ENCODE assay signal across 5 fruit fly cellular contexts in genomic region chrX:7097071-7097858, dm6.
TF ChIP-seq lines count a peak whose summit lies in the region.

No protein-coding gene starts in this region.

- TF ChIP-seq CTCF in whole organism, embryonic (GFP tag; optimal IDR thresholded peaks at IDR 0.05; lab: Kevin White, UChicago), result no peak

TF ChIP-seq in whole organism, adult, 20 proteins besides CTCF, POLR2A, EP300 and RAD21:
- TF ChIP-seq ovo (GFP tag; optimal IDR thresholded peaks at IDR 0.05; lab: Kevin White, UChicago) (peak; percentile 52), cic (GFP tag; optimal IDR thresholded peaks at IDR 0.05; lab: Kevin White, UChicago) (peak; percentile 25), toe (GFP tag; optimal IDR thresholded peaks at IDR 0.05; lab: Kevin White, UChicago) (no peak), pad (GFP tag; optimal IDR thresholded peaks at IDR 0.05; lab: Kevin White, UChicago) (no peak), cnc (optimal IDR thresholded peaks at IDR 0.05; lab: Kevin White, UChicago) (no peak), tj (GFP tag; optimal IDR thresholded peaks at IDR 0.05; lab: Kevin White, UChicago) (peak; percentile 50)

TF ChIP-seq in whole organism, embryonic, 481 proteins besides CTCF, POLR2A, EP300 and RAD21 (continues in another document):
- TF ChIP-seq p53 (GFP tag; optimal IDR thresholded peaks at IDR 0.05; lab: Kevin White, UChicago) (no peak), rib (GFP tag; IDR thresholded peaks at IDR 0.05; lab: Robert Waterston, UW) (peak; percentile 42; the same call in 1 of the 2 replicates), ci (GFP tag; IDR thresholded peaks at IDR 0.05; lab: Robert Waterston, UW) (peak; percentile 50; the same call in 2 of the 3 replicates), nerfin-1 (tag; optimal IDR thresholded peaks at IDR 0.05; lab: Kevin White, UChicago) (peak; percentile 26), CG6175 (GFP tag; IDR thresholded peaks at IDR 0.05; lab: Robert Waterston, UW) (0 out of 3 replicates have a peak, but pooled peaks have one; percentile 31), dan (GFP tag; IDR thresholded peaks at IDR 0.05; lab: Robert Waterston, UW) (no peak), Camta (GFP tag; optimal IDR thresholded peaks at IDR 0.05; lab: Kevin White, UChicago) (no peak), Trl (optimal IDR thresholded peaks at IDR 0.05; lab: Kevin White, UChicago) (peak; percentile 76 to 88), Trl (GFP tag; optimal IDR thresholded peaks at IDR 0.05; lab: Kevin White, UChicago) (no peak), CG14860 (GFP tag; IDR thresholded peaks at IDR 0.05; lab: Robert Waterston, UW; ENCODE audit: partially characterized antibody) (no peak), zf30C (GFP tag; optimal IDR thresholded peaks at IDR 0.05; lab: Kevin White, UChicago) (peak; percentile 7), sd (tag; optimal IDR thresholded peaks at IDR 0.05; lab: Kevin White, UChicago) (peak; percentile 54), CG8765 (GFP tag; IDR thresholded peaks at IDR 0.05; lab: Robert Waterston, UW) (no peak), CG4617 (GFP tag; optimal IDR thresholded peaks at IDR 0.05; lab: Kevin White, UChicago; ENCODE audit: borderline replicate concordance) (peak; percentile 16), nom (GFP tag; optimal IDR thresholded peaks at IDR 0.05; lab: Kevin White, UChicago) (peak; percentile 61), HLH3B (GFP tag; IDR thresholded peaks at IDR 0.05; lab: Robert Waterston, UW) (no peak), Vsx1 (GFP tag; optimal IDR thresholded peaks at IDR 0.05; lab: Kevin White, UChicago) (no peak), CG15011 (GFP tag; optimal IDR thresholded peaks at IDR 0.05; lab: Kevin White, UChicago) (no peak), H15 (GFP tag; IDR thresholded peaks at IDR 0.05; lab: Robert Waterston, UW) (no peak), Gsc (GFP tag; IDR thresholded peaks at IDR 0.05; lab: Robert Waterston, UW) (no peak), CG3995 (GFP tag; optimal IDR thresholded peaks at IDR 0.05; lab: Kevin White, UChicago) (no peak)

TF ChIP-seq in whole organism, prepupa, 60 proteins besides CTCF, POLR2A, EP300 and RAD21 (continues in another document):
- TF ChIP-seq salr (GFP tag; optimal IDR thresholded peaks at IDR 0.05; lab: Kevin White, UChicago) (peak in 1 of 2 experiments; percentile 57), CG10669 (GFP tag; optimal IDR thresholded peaks at IDR 0.05; lab: Kevin White, UChicago) (peak; percentile 9), Ets21C (GFP tag; optimal IDR thresholded peaks at IDR 0.05; lab: Kevin White, UChicago) (no peak), cyc (GFP tag; optimal IDR thresholded peaks at IDR 0.05; lab: Kevin White, UChicago) (no peak), eg (GFP tag; IDR thresholded peaks at IDR 0.05; lab: Robert Waterston, UW) (peak; percentile 67; the same call in 2 of the 3 replicates), CG6808 (GFP tag; optimal IDR thresholded peaks at IDR 0.05; lab: Kevin White, UChicago) (peak; percentile 66), Lpt (GFP tag; optimal IDR thresholded peaks at IDR 0.05; lab: Kevin White, UChicago) (peak; percentile 52), Ets96B (tag; optimal IDR thresholded peaks at IDR 0.05; lab: Kevin White, UChicago) (peak; percentile 45), CG16779 (tag; optimal IDR thresholded peaks at IDR 0.05; lab: Kevin White, UChicago) (no peak), CG6163 (GFP tag; IDR thresholded peaks at IDR 0.05; lab: Robert Waterston, UW) (peak; percentile 12; the same call in 2 of the 3 replicates), CG3032 (tag; optimal IDR thresholded peaks at IDR 0.05; lab: Kevin White, UChicago) (peak; percentile 14), CG10631 (GFP tag; optimal IDR thresholded peaks at IDR 0.05; lab: Kevin White, UChicago) (no peak), Eip93F (GFP tag; optimal IDR thresholded peaks at IDR 0.05; lab: Kevin White, UChicago) (peak; percentile 54), CG32006 (GFP tag; optimal IDR thresholded peaks at IDR 0.05; lab: Kevin White, UChicago) (peak; percentile 44), fd59A (GFP tag; optimal IDR thresholded peaks at IDR 0.05; lab: Kevin White, UChicago) (no peak), Gug (GFP tag; IDR thresholded peaks at IDR 0.05; lab: Robert Waterston, UW) (no peak), Sox102F (GFP tag; optimal IDR thresholded peaks at IDR 0.05; lab: Kevin White, UChicago) (no peak), CG15336 (GFP tag; IDR thresholded peaks at IDR 0.05; lab: Robert Waterston, UW) (0 out of 2 replicates have a peak, but pooled peaks have one; percentile 43), vri (GFP tag; optimal IDR thresholded peaks at IDR 0.05; lab: Kevin White, UChicago) (no peak), fkh (GFP tag; optimal IDR thresholded peaks at IDR 0.05; lab: Kevin White, UChicago) (no peak), Eip75B (GFP tag; optimal IDR thresholded peaks at IDR 0.05; lab: Kevin White, UChicago) (no peak), acj6 (GFP tag; optimal IDR thresholded peaks at IDR 0.05; lab: Kevin White, UChicago) (no peak)

TF ChIP-seq in whole organism, pupa, 21 proteins besides CTCF, POLR2A, EP300 and RAD21:
- TF ChIP-seq CG13204 (GFP tag; optimal IDR thresholded peaks at IDR 0.05; lab: Kevin White, UChicago) (peak; percentile 24), EcR (GFP tag; optimal IDR thresholded peaks at IDR 0.05; lab: Kevin White, UChicago) (no peak), D1 (tag; optimal IDR thresholded peaks at IDR 0.05; lab: Kevin White, UChicago) (no peak), Ets98B (GFP tag; IDR thresholded peaks at IDR 0.05; lab: Robert Waterston, UW) (peak; percentile 8; the same call in 1 of the 2 replicates), CG17806 (tag; optimal IDR thresholded peaks at IDR 0.05; lab: Kevin White, UChicago) (peak; percentile 6), CG34367 (tag; optimal IDR thresholded peaks at IDR 0.05; lab: Kevin White, UChicago) (peak; percentile 49), CG9948 (tag; optimal IDR thresholded peaks at IDR 0.05; lab: Kevin White, UChicago) (peak; percentile 19), CG14655 (GFP tag; optimal IDR thresholded peaks at IDR 0.05; lab: Kevin White, UChicago) (peak; percentile 63), CG8159 (tag; optimal IDR thresholded peaks at IDR 0.05; lab: Kevin White, UChicago) (peak; percentile 48), CG12605 (GFP tag; IDR thresholded peaks at IDR 0.05; lab: Robert Waterston, UW) (peak; percentile 69), fd96Ca (GFP tag; IDR thresholded peaks at IDR 0.05; lab: Robert Waterston, UW) (peak; percentile 57), Pif1A (GFP tag; optimal IDR thresholded peaks at IDR 0.05; lab: Kevin White, UChicago) (peak; percentile 36), Snoo (tag; optimal IDR thresholded peaks at IDR 0.05; lab: Kevin White, UChicago) (no peak), rn (GFP tag; IDR thresholded peaks at IDR 0.05; lab: Robert Waterston, UW) (no peak; the same call in 1 of the 2 replicates), Pif1B (GFP tag; optimal IDR thresholded peaks at IDR 0.05; lab: Kevin White, UChicago) (peak; percentile 24), CG4496 (GFP tag; IDR thresholded peaks at IDR 0.05; lab: Robert Waterston, UW) (peak; percentile 75; the same call in 2 of the 3 replicates), CG8301 (tag; optimal IDR thresholded peaks at IDR 0.05; lab: Kevin White, UChicago) (peak; percentile 24), gl (tag; optimal IDR thresholded peaks at IDR 0.05; lab: Kevin White, UChicago) (peak; percentile 30), CG10348 (GFP tag; IDR thresholded peaks at IDR 0.05; lab: Robert Waterston, UW) (no peak), CG32121 (GFP tag; IDR thresholded peaks at IDR 0.05; lab: Robert Waterston, UW) (peak; percentile 9; the same call in 1 of the 2 replicates), CG15710 (tag; optimal IDR thresholded peaks at IDR 0.05; lab: Kevin White, UChicago) (peak; percentile 22)

TF ChIP-seq in whole organism, wandering third instar larva, 38 proteins besides CTCF, POLR2A, EP300 and RAD21:
- TF ChIP-seq foxo (GFP tag; optimal IDR thresholded peaks at IDR 0.05; lab: Kevin White, UChicago) (no peak), ey (GFP tag; optimal IDR thresholded peaks at IDR 0.05; lab: Kevin White, UChicago) (no peak), N (GFP tag; optimal IDR thresholded peaks at IDR 0.05; lab: Kevin White, UChicago) (no peak), Hnf4 (GFP tag; optimal IDR thresholded peaks at IDR 0.05; lab: Kevin White, UChicago) (no peak), sage (GFP tag; optimal IDR thresholded peaks at IDR 0.05; lab: Kevin White, UChicago) (peak; percentile 32), Myc (optimal IDR thresholded peaks at IDR 0.05; lab: Kevin White, UChicago) (no peak), Hr78 (GFP tag; optimal IDR thresholded peaks at IDR 0.05; lab: Kevin White, UChicago) (no peak), CG9705 (GFP tag; optimal IDR thresholded peaks at IDR 0.05; lab: Kevin White, UChicago) (no peak), br (GFP tag; optimal IDR thresholded peaks at IDR 0.05; lab: Kevin White, UChicago) (no peak), h (GFP tag; optimal IDR thresholded peaks at IDR 0.05; lab: Kevin White, UChicago) (no peak), Dfd (GFP tag; optimal IDR thresholded peaks at IDR 0.05; lab: Kevin White, UChicago) (no peak), Hr83 (GFP tag; optimal IDR thresholded peaks at IDR 0.05; lab: Kevin White, UChicago; ENCODE audit: poor library complexity, severe bottlenecking) (peak; percentile 28), rgr (GFP tag; optimal IDR thresholded peaks at IDR 0.05; lab: Kevin White, UChicago) (no peak), dl (GFP tag; optimal IDR thresholded peaks at IDR 0.05; lab: Kevin White, UChicago; ENCODE audit: insufficient read depth in 1 of 2, partially characterized antibody in 2 of 2) (peak in 1 of 2 experiments; percentile 46), dmrt93B (GFP tag; optimal IDR thresholded peaks at IDR 0.05; lab: Kevin White, UChicago) (no peak), GATAd (GFP tag; optimal IDR thresholded peaks at IDR 0.05; lab: Kevin White, UChicago) (no peak), Dif (GFP tag; optimal IDR thresholded peaks at IDR 0.05; lab: Kevin White, UChicago; ENCODE audit: partially characterized antibody) (peak; percentile 21), usp (GFP tag; optimal IDR thresholded peaks at IDR 0.05; lab: Kevin White, UChicago) (no peak), brk (GFP tag; optimal IDR thresholded peaks at IDR 0.05; lab: Kevin White, UChicago) (peak; percentile 44), Vsx2 (GFP tag; optimal IDR thresholded peaks at IDR 0.05; lab: Kevin White, UChicago; ENCODE audit: partially characterized antibody) (no peak), Abd-B (GFP tag; optimal IDR thresholded peaks at IDR 0.05; lab: Kevin White, UChicago) (no peak), sv (GFP tag; optimal IDR thresholded peaks at IDR 0.05; lab: Kevin White, UChicago) (no peak), Jra (GFP tag; optimal IDR thresholded peaks at IDR 0.05; lab: Kevin White, UChicago) (no peak), fru (GFP tag; optimal IDR thresholded peaks at IDR 0.05; lab: Kevin White, UChicago) (peak; percentile 82)
TF ChIP-seq in whole organism, wandering third instar larva: peak in this region for 6.
